Fruit fly (Drosophila melanogaster): ENCODE measurements around the gene Exo84.

Exo84 gene

dm6 chr3R:26081380-26081991, 29.4 kb upstream of the Exo84 start (continued):
- TF ChIP-seq maf-S (GFP tag; optimal IDR thresholded peaks at IDR 0.05) (no peak), CG32767 (GFP tag; IDR thresholded peaks at IDR 0.05) (no peak), lbe (GFP tag; optimal IDR thresholded peaks at IDR 0.05) (peak; percentile 43), Hr39 (optimal IDR thresholded peaks at IDR 0.05) (no peak), mld (GFP tag; IDR thresholded peaks at IDR 0.05; ENCODE audit: partially characterized antibody) (no peak), nerfin-1 (tag; optimal IDR thresholded peaks at IDR 0.05) (no peak), CG4404 (GFP tag; IDR thresholded peaks at IDR 0.05) (no peak), eve (GFP tag; optimal IDR thresholded peaks at IDR 0.05) (no peak), row (GFP tag; IDR thresholded peaks at IDR 0.05) (peak; percentile 57), Hr51 (GFP tag; optimal IDR thresholded peaks at IDR 0.05) (peak in 1 of 2 experiments; percentile 53), D19B (GFP tag; optimal IDR thresholded peaks at IDR 0.05) (no peak), CG3847 (GFP tag; IDR thresholded peaks at IDR 0.05) (peak; percentile 22; the same call in 1 of the 2 replicates), oc (tag; optimal IDR thresholded peaks at IDR 0.05) (peak; percentile 58), CG32772 (GFP tag; IDR thresholded peaks at IDR 0.05) (no peak), grn (GFP tag; optimal IDR thresholded peaks at IDR 0.05) (no peak), CG4328 (GFP tag; optimal IDR thresholded peaks at IDR 0.05) (no peak), twi (tag; optimal IDR thresholded peaks at IDR 0.05) (no peak), C15 (GFP tag; IDR thresholded peaks at IDR 0.05) (no peak), NC2β (GFP tag; optimal IDR thresholded peaks at IDR 0.05) (no peak), Trl (optimal IDR thresholded peaks at IDR 0.05) (no peak), Trl (GFP tag; optimal IDR thresholded peaks at IDR 0.05) (no peak), dysf (GFP tag; IDR thresholded peaks at IDR 0.05) (peak; percentile 78), fd64A (GFP tag; optimal IDR thresholded peaks at IDR 0.05) (no peak), unc-4 (GFP tag; IDR thresholded peaks at IDR 0.05; ENCODE audit: partially characterized antibody) (no peak), CG14014 (GFP tag; IDR thresholded peaks at IDR 0.05) (0 out of 2 replicates have a peak, but pooled peaks have one; percentile 44), nom (GFP tag; optimal IDR thresholded peaks at IDR 0.05) (peak; percentile 62), Hand (GFP tag; optimal IDR thresholded peaks at IDR 0.05) (no peak), Ets65A (GFP tag) (no peak), CG31441 (GFP tag; IDR thresholded peaks at IDR 0.05) (peak; percentile 77), bowl (GFP tag; IDR thresholded peaks at IDR 0.05) (no peak), lilli (GFP tag; optimal IDR thresholded peaks at IDR 0.05) (peak; percentile 15), rib (GFP tag; IDR thresholded peaks at IDR 0.05) (no peak), phol (tag; optimal IDR thresholded peaks at IDR 0.05) (peak; percentile 73), B-H2 (GFP tag; optimal IDR thresholded peaks at IDR 0.05) (no peak), CG13296 (GFP tag; optimal IDR thresholded peaks at IDR 0.05) (no peak), vnd (GFP tag; IDR thresholded peaks at IDR 0.05; ENCODE audit: partially characterized antibody) (no peak), tio (GFP tag; optimal IDR thresholded peaks at IDR 0.05) (peak; percentile 24), Nf-YA (GFP tag; IDR thresholded peaks at IDR 0.05) (no peak), ci (GFP tag; IDR thresholded peaks at IDR 0.05) (peak; percentile 77), CG1024 (GFP tag; IDR thresholded peaks at IDR 0.05) (peak; percentile 54; the same call in 1 of the 2 replicates), pb (GFP tag; optimal IDR thresholded peaks at IDR 0.05) (no peak), CG11093 (GFP tag; IDR thresholded peaks at IDR 0.05) (peak; percentile 48; the same call in 1 of the 3 replicates), CG1832 (GFP tag; optimal IDR thresholded peaks at IDR 0.05) (no peak), sc (optimal IDR thresholded peaks at IDR 0.05) (no peak), sc (GFP tag; optimal IDR thresholded peaks at IDR 0.05) (peak; percentile 49), CG4730 (GFP tag; IDR thresholded peaks at IDR 0.05) (peak; percentile 27; the same call in 1 of the 2 replicates), chif (GFP tag; optimal IDR thresholded peaks at IDR 0.05) (peak in 1 of 2 experiments; percentile 30), B-H1 (GFP tag; IDR thresholded peaks at IDR 0.05) (peak; percentile 47; the same call in 1 of the 3 replicates), Lpt (GFP tag; optimal IDR thresholded peaks at IDR 0.05) (no peak), CG8388 (GFP tag; optimal IDR thresholded peaks at IDR 0.05) (peak; percentile 54), ttk (GFP tag; IDR thresholded peaks at IDR 0.05) (peak; percentile 61; the same call in 1 of the 2 replicates), CG17802 (tag; optimal IDR thresholded peaks at IDR 0.05) (peak; percentile 8)

Data from whole organism, embryonic.